Worm (Caenorhabditis elegans): ENCODE measurements around the gene C03H12.1.

Gene C03H12.1

ce11 chrX:15696400-15696799 is 7.2 kb downstream of the C03H12.1 start, which contains the start of gene ZK662.2:
Gene ZK662.2 (plus strand): TSS chrX:15696700.
- TF ChIP-seq tbx-2 (tag; optimal IDR thresholded peaks at IDR 0.05) (peak; percentile 2), pax-1 (tag; optimal IDR thresholded peaks at IDR 0.05) (no peak)

- TF ChIP-seq ama-1 (optimal IDR thresholded peaks at IDR 0.05): no peak
- no peak for TF ChIP-seq zip-5 (tag; optimal IDR thresholded peaks at IDR 0.05)
- TF ChIP-seq unc-42 (tag; optimal IDR thresholded peaks at IDR 0.05): no peak
Measured at ce11 chrX:15700220-15700619, 11.0 kb downstream of the C03H12.1 start.

ce11 chrX:15704579-15705110 is 15.4 kb downstream of the C03H12.1 start:
- TF ChIP-seq rnt-1 (tag; optimal IDR thresholded peaks at IDR 0.05): no peak
- TF ChIP-seq hlh-30 (tag; optimal IDR thresholded peaks at IDR 0.05; ENCODE audit: insufficient read depth): peak; percentile 33
- TF ChIP-seq elt-2 (tag; optimal IDR thresholded peaks at IDR 0.05): peak; percentile 66
- TF ChIP-seq ceh-48 (tag; optimal IDR thresholded peaks at IDR 0.05): no peak

ce11 chrX:15706108-15706676 is 16.9 kb downstream of the C03H12.1 start:
- TF ChIP-seq hlh-8 (tag; optimal IDR thresholded peaks at IDR 0.05): no peak
- no peak for TF ChIP-seq che-1 (tag; optimal IDR thresholded peaks at IDR 0.05)
- TF ChIP-seq hlh-13 (GFP tag; optimal IDR thresholded peaks at IDR 0.05): no peak
- TF ChIP-seq pqm-1 (tag; optimal IDR thresholded peaks at IDR 0.05): no peak
- TF ChIP-seq ceh-31 (tag; optimal IDR thresholded peaks at IDR 0.05): no peak
- no peak for TF ChIP-seq rnt-1 (tag; optimal IDR thresholded peaks at IDR 0.05)
- TF ChIP-seq eyg-1 (tag; optimal IDR thresholded peaks at IDR 0.05): no peak
- no peak for TF ChIP-seq syd-9 (tag; optimal IDR thresholded peaks at IDR 0.05)
- no peak for TF ChIP-seq ceh-24 (tag; optimal IDR thresholded peaks at IDR 0.05)
- TF ChIP-seq ceh-6 (GFP tag; optimal IDR thresholded peaks at IDR 0.05): no peak
- no peak for TF ChIP-seq sox-2 (GFP tag; IDR thresholded peaks at IDR 0.05)
- TF ChIP-seq ceh-9 (tag; optimal IDR thresholded peaks at IDR 0.05): no peak
- TF ChIP-seq dve-1 (tag; optimal IDR thresholded peaks at IDR 0.05): no peak

ce11 chrX:15707366-15707892 is 18.2 kb downstream of the C03H12.1 start:
- TF ChIP-seq nfya-1 (tag; optimal IDR thresholded peaks at IDR 0.05) (peak; percentile 82), hlh-30 (tag; optimal IDR thresholded peaks at IDR 0.05; ENCODE audit: insufficient read depth) (peak; percentile 85), ceh-14 (tag; optimal IDR thresholded peaks at IDR 0.05) (peak; percentile 79), tbx-7 (tag; optimal IDR thresholded peaks at IDR 0.05) (no peak), pha-2 (tag; optimal IDR thresholded peaks at IDR 0.05) (peak; percentile 50), nhr-11 (tag; optimal IDR thresholded peaks at IDR 0.05) (no peak), ceh-34 (tag; optimal IDR thresholded peaks at IDR 0.05) (peak; percentile 97), hlh-15 (tag; optimal IDR thresholded peaks at IDR 0.05) (no peak), syd-9 (tag; optimal IDR thresholded peaks at IDR 0.05) (peak; percentile 58), hlh-6 (tag; optimal IDR thresholded peaks at IDR 0.05) (peak; percentile 64), F13H6.1 (tag; optimal IDR thresholded peaks at IDR 0.05) (peak; percentile 92), ref-2 (tag; optimal IDR thresholded peaks at IDR 0.05) (peak; percentile 84), ceh-19 (GFP tag; optimal IDR thresholded peaks at IDR 0.05) (peak; percentile 83), pqm-1 (tag; optimal IDR thresholded peaks at IDR 0.05) (no peak), odd-2 (tag; optimal IDR thresholded peaks at IDR 0.05) (no peak), ahr-1 (tag; optimal IDR thresholded peaks at IDR 0.05) (no peak), pat-9 (tag; optimal IDR thresholded peaks at IDR 0.05) (peak; percentile 17), npax-4 (tag; optimal IDR thresholded peaks at IDR 0.05) (no peak), ets-4 (tag; optimal IDR thresholded peaks at IDR 0.05) (peak; percentile 59), ceh-2 (tag; optimal IDR thresholded peaks at IDR 0.05) (peak; percentile 68), unc-42 (tag; optimal IDR thresholded peaks at IDR 0.05) (peak; percentile 76), C38D4.7 (GFP tag; optimal IDR thresholded peaks at IDR 0.05) (no peak), K09A11.1 (tag; optimal IDR thresholded peaks at IDR 0.05; ENCODE audit: insufficient read depth) (peak; percentile 59), ceh-31 (tag; optimal IDR thresholded peaks at IDR 0.05) (peak; percentile 97), mec-3 (tag; optimal IDR thresholded peaks at IDR 0.05; ENCODE audit: borderline replicate concordance) (no peak), sdc-2 (tag; optimal IDR thresholded peaks at IDR 0.05) (peak; percentile 86), tbx-2 (tag; optimal IDR thresholded peaks at IDR 0.05) (peak; percentile 94), fkh-10 (GFP tag; optimal IDR thresholded peaks at IDR 0.05) (no peak), hlh-8 (tag; optimal IDR thresholded peaks at IDR 0.05) (no peak)
